Fruit fly (Drosophila melanogaster): Measurements from ENCODE around the gene Npc2b.

Npc2b gene

dm6 chr3R:14108158-14108921, 19.0 kb downstream of the Npc2b start, which contains the start of gene CG12402 (continued):
- TF ChIP-seq CG6683 (GFP tag; optimal IDR thresholded peaks at IDR 0.05) (peak; percentile 69), MESR4 (GFP tag; optimal IDR thresholded peaks at IDR 0.05) (no peak), gce (GFP tag; IDR thresholded peaks at IDR 0.05) (peak; percentile 84), CG3065 (GFP tag; optimal IDR thresholded peaks at IDR 0.05) (peak; percentile 81), CG13123 (GFP tag; optimal IDR thresholded peaks at IDR 0.05) (peak; percentile 38), HHEX (GFP tag; optimal IDR thresholded peaks at IDR 0.05) (peak; percentile 83), pzg (GFP tag; optimal IDR thresholded peaks at IDR 0.05) (no peak), NK7.1 (GFP tag; optimal IDR thresholded peaks at IDR 0.05) (peak; percentile 11), da (GFP tag; optimal IDR thresholded peaks at IDR 0.05) (peak; percentile 45), br (optimal IDR thresholded peaks at IDR 0.05) (no peak), psq (GFP tag; optimal IDR thresholded peaks at IDR 0.05) (peak; percentile 66), CG17385 (GFP tag; optimal IDR thresholded peaks at IDR 0.05) (peak; percentile 70), dm (GFP tag; optimal IDR thresholded peaks at IDR 0.05) (peak; percentile 60), Optix (GFP tag; IDR thresholded peaks at IDR 0.05) (peak; percentile 70), scrt (GFP tag; optimal IDR thresholded peaks at IDR 0.05) (peak; percentile 64), CG9727 (GFP tag; optimal IDR thresholded peaks at IDR 0.05) (peak; percentile 75), sens-2 (GFP tag; IDR thresholded peaks at IDR 0.05) (peak; percentile 76; the same call in 1 of the 2 replicates), CG10267 (tag; optimal IDR thresholded peaks at IDR 0.05) (peak; percentile 78), CG17328 (GFP tag; IDR thresholded peaks at IDR 0.05) (peak; percentile 92), grn (GFP tag; optimal IDR thresholded peaks at IDR 0.05) (peak; percentile 79), CG12942 (GFP tag; optimal IDR thresholded peaks at IDR 0.05) (peak; percentile 55), CG1792 (GFP tag; optimal IDR thresholded peaks at IDR 0.05) (peak; percentile 51), CG3838 (GFP tag; optimal IDR thresholded peaks at IDR 0.05) (no peak), CG14710 (tag; optimal IDR thresholded peaks at IDR 0.05) (peak; percentile 66), tap (tag; optimal IDR thresholded peaks at IDR 0.05) (peak; percentile 86), Camta (GFP tag; optimal IDR thresholded peaks at IDR 0.05) (peak; percentile 46), CG2875 (GFP tag; optimal IDR thresholded peaks at IDR 0.05) (peak; percentile 84), fd3F (GFP tag; optimal IDR thresholded peaks at IDR 0.05) (peak; percentile 72), gem (tag; optimal IDR thresholded peaks at IDR 0.05) (peak; percentile 91), CG5180 (GFP tag; optimal IDR thresholded peaks at IDR 0.05) (peak; percentile 75), pros (GFP tag; optimal IDR thresholded peaks at IDR 0.05) (peak; percentile 96), mirr (GFP tag; optimal IDR thresholded peaks at IDR 0.05) (peak; percentile 70), CG10543 (GFP tag; optimal IDR thresholded peaks at IDR 0.05) (peak; percentile 78), CG8281 (tag; optimal IDR thresholded peaks at IDR 0.05) (peak; percentile 67), Spps (tag; optimal IDR thresholded peaks at IDR 0.05) (peak; percentile 40), CG6254 (GFP tag; optimal IDR thresholded peaks at IDR 0.05) (peak; percentile 84), CG6175 (GFP tag; IDR thresholded peaks at IDR 0.05) (peak; percentile 52; the same call in 1 of the 3 replicates), Six4 (GFP tag; optimal IDR thresholded peaks at IDR 0.05) (peak; percentile 74), fd96Cb (tag; optimal IDR thresholded peaks at IDR 0.05) (peak; percentile 86), dysf (GFP tag; IDR thresholded peaks at IDR 0.05) (peak; percentile 89), CG18764 (GFP tag; optimal IDR thresholded peaks at IDR 0.05) (peak; percentile 79), Deaf1 (tag; optimal IDR thresholded peaks at IDR 0.05) (peak; percentile 70), ranshi (GFP tag; IDR thresholded peaks at IDR 0.05) (peak; percentile 85), CG16813 (GFP tag; IDR thresholded peaks at IDR 0.05; ENCODE audit: partially characterized antibody) (no peak), hb (GFP tag; IDR thresholded peaks at IDR 0.05; ENCODE audit: partially characterized antibody) (no peak), Dfd (GFP tag; optimal IDR thresholded peaks at IDR 0.05) (no peak), CG30403 (GFP tag; optimal IDR thresholded peaks at IDR 0.05) (peak; percentile 85), CG14860 (GFP tag; IDR thresholded peaks at IDR 0.05; ENCODE audit: partially characterized antibody) (no peak)

All from whole organism, embryonic.